Worm (Caenorhabditis elegans): ENCODE data around the gene miga-1.

Gene miga-1

DNA sequence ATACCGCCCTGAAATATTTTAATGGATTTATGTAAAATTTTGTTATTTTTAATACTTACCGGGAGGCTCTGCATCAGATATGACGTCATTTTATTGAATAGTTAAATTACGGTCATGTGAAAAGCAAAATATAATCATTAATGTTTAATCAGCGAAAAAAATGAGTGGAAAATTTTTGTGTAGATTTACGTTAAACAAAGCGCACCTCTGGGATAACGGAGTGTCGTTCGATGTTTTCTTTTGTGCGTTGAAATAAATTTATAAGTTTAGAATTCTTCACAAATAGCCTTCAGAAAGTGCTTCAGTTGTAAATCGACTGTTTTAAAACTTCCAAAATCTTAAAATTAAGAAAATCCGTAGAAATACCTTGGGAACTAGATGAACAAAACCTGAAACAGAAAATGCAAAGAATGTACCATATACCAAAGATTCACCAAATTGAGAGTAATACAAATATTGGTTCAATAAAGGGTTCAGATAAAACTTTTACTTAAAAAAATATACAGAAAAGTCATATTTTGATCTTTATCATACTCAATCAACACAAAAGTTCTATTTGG lies at the start of gene miga-1, which contains the start of gene K01D12.20:
miga-1 (minus strand) TSS at position 183 of the 560 bp plus-strand sequence.
K01D12.20 (minus strand) TSS at position 138 of the 560 bp plus-strand sequence.
- no peak for TF ChIP-seq unc-62 (GFP tag; optimal IDR thresholded peaks at IDR 0.05)

DNA sequence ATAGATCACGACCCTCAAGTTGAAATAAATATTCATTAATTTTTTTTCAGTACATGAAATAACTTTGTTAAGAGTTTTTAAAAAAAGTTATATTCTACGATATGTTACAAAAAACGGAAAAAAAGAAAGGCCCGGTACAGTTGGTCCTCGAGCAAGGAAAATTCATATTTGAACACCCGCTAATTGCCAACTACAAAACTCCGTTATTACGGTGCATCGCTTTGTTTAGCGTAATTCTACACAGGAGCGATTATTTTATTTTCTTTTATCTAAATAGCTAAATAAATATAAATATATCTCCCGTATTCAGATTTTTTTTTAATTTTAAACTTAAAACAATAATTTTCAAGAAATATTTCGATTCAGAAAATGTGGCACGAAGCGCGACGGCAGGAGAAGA lies 49.8 kb upstream of the miga-1 start, which contains the start of gene F28C1.1:
F28C1.1 (plus strand) TSS at position 365 of the 400 bp plus-strand sequence.
- no peak for TF ChIP-seq unc-62 (GFP tag; optimal IDR thresholded peaks at IDR 0.05)

DNA sequence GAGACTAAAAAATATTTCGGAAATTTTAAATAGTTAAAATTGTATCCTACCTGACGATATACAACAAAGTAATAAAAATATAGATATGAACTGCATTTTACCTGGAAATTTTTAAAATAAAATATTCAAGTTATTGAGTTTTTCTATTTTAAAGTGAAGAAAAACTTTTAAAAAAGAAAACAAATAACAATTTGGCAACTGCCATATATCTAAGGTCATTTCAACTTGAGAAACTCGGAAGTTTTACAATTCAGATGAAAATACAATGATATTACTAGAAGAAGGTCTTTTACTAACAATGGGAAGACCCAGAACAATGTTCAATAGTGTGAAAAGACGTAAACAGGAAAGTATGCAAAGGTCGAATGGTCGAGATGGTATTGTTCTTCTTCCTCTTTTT lies 49.2 kb upstream of the miga-1 start, which contains the start of gene C54D10.10:
C54D10.10 (minus strand) TSS at position 101 of the 400 bp plus-strand sequence.
- no peak for TF ChIP-seq unc-62 (GFP tag; optimal IDR thresholded peaks at IDR 0.05)

DNA sequence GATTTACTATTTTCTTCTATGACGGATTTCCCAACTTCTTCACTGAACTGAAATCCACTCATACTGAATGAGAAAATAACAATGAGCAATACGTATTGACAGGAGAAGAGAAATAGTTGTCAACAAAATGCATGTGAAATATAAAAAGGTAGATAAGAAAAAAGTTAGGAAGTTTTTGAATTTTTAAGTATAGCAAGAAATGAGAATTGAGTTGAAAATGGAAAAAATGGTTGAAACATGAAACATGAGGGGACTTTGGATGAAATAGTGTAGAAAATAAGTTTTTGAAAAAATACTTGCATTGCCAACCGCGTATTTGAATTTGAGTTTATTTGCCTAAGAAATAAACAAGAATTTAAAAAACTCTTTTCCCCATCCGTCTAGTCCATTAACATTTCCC lies 46.2 kb upstream of the miga-1 start, which contains the start of the genes pals-38 and C54D10.9:
pals-38 (minus strand) TSS at position 101 of the 400 bp plus-strand sequence.
C54D10.9 (plus strand) TSS at position 259 of the 400 bp plus-strand sequence.
- no peak for TF ChIP-seq unc-62 (GFP tag; optimal IDR thresholded peaks at IDR 0.05)

DNA sequence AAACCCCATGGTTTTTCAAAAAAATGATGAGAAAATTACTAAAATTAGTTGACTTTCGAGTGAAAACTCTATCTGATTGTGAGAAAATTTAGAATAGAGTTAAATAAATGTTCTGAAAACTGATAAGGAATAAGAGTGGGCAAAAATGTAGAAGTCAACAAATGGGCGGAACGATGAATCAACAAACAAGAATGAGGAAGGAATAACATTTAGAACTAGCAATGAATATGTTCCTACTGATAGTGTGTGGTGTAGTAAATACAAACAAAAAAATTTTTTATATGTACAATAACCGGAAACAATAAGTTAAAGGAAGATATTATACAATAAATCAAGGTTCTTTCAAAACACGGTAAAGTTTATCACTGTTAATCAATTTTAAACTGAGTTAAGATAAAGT lies 43.1 kb upstream of the miga-1 start, which contains the start of gene pals-39:
pals-39 (minus strand) TSS at position 101 of the 400 bp plus-strand sequence.
- no peak for TF ChIP-seq unc-62 (GFP tag; optimal IDR thresholded peaks at IDR 0.05)

DNA sequence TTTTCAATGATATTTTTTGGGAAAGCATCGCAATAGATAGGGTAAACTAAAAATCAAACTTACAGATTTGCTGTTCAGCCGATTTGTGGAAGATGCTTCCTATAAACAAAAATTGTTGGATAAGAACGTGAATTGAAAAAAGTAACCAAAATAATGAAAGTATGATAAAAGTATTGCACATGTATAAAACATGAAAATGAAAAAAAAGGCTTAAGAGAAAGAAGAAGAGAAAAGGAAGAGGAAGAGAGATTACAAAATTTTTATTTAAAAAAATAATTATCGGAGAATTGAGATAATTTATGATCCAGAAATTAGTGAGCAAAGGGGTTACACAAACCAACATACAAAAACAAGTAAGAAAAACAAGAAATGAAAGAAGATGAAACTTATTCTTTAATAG lies 40.8 kb upstream of the miga-1 start, which contains the start of gene pals-37:
pals-37 (minus strand) TSS at position 101 of the 400 bp plus-strand sequence.
- no peak for TF ChIP-seq unc-62 (GFP tag; optimal IDR thresholded peaks at IDR 0.05)

DNA sequence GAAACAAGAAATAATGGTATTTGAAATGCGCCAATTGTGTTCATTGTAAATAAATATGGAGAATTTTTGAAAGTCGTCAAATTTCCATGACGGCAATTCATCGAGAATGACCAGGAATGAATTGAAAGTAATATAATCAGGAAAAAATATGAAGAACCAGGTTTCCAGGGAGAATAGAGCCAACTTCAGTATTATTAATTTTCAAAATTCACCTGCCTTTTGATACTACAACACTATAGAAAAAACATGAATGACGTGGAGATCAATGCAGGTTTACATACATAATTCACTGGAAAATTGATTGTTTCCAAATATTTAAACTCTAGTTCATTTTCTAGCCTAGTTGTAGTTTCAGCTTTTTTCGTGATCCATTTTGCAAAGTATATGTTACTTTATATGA lies 33.1 kb upstream of the miga-1 start, which contains the start of gene srh-25:
srh-25 (minus strand) TSS at position 101 of the 400 bp plus-strand sequence.
- no peak for TF ChIP-seq unc-62 (GFP tag; optimal IDR thresholded peaks at IDR 0.05)

DNA sequence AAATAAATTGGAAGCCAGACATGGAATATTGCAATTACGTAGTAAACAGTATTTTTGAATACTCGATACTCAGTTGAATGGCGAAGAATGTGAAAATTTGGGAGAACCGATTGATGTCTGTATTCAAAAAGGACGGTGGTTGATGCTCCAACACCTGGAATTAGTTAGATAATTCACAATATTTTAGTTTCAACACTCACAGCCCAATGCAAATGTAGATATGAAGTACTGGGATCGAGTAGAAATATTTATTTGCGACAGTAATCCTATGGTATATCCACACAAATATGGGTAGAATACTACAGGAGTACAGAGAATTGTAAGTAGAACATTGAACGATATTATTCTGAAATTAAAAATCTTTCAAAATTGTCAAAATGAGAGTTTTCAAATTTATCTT lies 32.4 kb upstream of the miga-1 start:
- no peak for TF ChIP-seq unc-62 (GFP tag; optimal IDR thresholded peaks at IDR 0.05)

DNA sequence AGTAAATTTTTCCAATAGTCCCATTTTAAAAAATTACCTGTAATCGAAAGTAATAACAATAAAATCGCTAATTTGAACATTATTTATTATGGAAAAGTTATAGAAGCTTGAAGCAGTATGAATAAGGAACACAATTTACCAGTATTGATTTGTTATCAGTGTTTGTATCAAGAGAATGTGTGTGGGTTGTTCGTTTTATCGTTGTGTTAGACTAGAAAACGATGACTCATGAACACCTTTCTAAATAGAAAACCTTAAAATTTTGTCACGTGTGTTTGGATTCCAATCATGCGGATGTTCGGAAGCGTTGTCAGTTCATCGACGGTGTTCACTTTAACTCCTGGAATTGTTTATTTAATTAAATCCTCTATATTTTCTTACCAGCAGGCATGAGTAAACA lies 31.5 kb upstream of the miga-1 start, which contains the start of gene C54D10.13:
C54D10.13 (minus strand) TSS at position 179 of the 400 bp plus-strand sequence.
- no peak for TF ChIP-seq unc-62 (GFP tag; optimal IDR thresholded peaks at IDR 0.05)

DNA sequence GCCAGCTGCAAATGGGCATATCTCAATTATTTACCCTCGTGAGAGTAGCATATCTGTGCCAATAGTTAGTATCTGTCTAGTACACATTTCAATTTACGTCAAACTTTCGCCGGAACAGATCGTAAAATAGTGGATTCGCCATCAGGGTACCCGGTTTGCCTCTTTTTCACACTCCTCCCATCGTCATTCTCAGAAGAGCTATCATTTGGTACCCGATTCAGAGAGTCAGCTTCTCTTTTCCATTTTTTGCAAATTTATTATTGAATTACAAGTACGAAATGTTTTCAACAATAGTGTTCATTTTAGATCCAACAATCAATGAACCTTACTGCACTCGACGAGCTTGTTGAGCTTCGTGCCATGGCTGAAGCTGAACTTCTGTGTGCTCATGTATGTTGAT lies 28.4 kb upstream of the miga-1 start, which contains the start of gene C54D10.5:
C54D10.5 (plus strand) TSS at position 301 of the 400 bp plus-strand sequence.
- TF ChIP-seq unc-62 (GFP tag; optimal IDR thresholded peaks at IDR 0.05): no peak

DNA sequence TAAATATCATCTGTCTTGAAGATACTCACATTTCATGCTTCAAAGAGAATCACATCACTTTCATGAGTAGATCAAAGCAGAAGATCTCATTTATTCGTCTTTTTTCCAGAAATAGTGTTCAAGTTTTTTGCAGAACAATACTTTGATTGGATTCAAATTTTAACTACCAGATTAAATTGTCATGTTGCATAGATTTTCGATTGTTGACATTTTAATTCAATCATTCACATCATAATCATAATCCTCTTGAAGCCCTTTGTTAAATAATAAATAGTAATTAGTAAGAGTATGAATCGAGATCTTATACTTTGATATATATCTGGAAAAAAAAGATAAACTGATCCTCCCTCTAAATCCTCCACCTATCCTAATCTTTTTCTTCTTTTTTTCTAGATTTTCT lies 27.2 kb upstream of the miga-1 start:
- no peak for TF ChIP-seq unc-62 (GFP tag; optimal IDR thresholded peaks at IDR 0.05)

DNA sequence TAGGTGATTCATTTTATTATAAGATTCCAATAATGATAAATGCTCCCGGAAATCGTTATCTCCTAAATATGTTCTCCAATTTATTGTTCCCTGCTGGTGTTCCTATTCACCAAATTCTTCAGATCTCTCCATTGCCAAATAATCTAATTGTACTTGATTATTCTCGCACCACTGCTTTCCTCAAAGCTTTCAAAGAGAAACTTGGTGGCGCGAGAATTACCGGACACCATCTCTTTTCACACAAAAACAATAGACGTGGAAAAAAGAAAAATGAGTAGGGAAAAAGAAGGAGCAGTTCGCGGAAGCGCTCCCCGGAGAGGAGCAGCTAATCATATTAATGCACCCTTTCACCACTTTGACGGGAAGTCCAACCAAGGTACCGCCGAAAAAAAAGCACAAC lies 20.7 kb upstream of the miga-1 start:
- TF ChIP-seq unc-62 (GFP tag; optimal IDR thresholded peaks at IDR 0.05): no peak

DNA sequence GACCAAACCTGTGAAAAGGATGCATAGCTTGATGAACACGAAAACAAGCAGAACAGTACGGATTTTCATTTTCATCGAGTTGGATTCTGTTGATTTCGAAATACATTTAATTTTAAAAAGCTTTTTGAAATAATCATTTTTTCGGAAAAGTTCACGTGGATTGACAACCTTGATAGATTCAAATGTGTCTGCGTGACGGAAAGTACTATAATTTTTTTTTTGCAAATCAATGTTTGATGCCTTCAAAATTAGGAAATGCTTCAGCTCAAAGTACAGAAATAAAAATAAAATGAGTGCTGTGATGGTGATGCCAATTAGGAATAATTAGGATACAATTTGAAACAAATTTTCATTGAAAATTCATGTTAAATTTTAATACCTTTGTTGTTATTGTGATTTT lies 20.2 kb upstream of the miga-1 start, which contains the start of gene C54D10.4:
C54D10.4 (minus strand) TSS at position 101 of the 400 bp plus-strand sequence.
- TF ChIP-seq unc-62 (GFP tag; optimal IDR thresholded peaks at IDR 0.05): no peak

DNA sequence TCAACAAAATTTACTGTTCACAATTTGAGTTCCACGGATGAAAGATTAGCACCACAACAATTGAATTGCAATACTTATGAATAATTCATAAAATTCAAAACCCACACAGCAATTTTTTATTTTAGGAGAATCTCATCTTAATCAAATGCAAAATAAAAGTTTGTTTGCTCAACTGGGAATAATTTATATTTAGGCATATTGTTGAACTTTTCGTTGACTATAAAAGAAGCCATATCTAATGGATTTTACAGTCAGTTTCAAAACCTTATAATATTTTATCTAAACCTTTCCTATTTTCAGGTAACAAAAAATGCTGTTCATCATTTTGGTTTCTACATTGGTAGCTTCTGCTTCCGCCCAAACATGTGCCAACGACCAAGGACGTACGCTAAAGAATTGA lies 17.6 kb upstream of the miga-1 start, which contains the start of gene C54D10.3:
C54D10.3 (plus strand) TSS at position 301 of the 400 bp plus-strand sequence.
- no peak for TF ChIP-seq unc-62 (GFP tag; optimal IDR thresholded peaks at IDR 0.05)

DNA sequence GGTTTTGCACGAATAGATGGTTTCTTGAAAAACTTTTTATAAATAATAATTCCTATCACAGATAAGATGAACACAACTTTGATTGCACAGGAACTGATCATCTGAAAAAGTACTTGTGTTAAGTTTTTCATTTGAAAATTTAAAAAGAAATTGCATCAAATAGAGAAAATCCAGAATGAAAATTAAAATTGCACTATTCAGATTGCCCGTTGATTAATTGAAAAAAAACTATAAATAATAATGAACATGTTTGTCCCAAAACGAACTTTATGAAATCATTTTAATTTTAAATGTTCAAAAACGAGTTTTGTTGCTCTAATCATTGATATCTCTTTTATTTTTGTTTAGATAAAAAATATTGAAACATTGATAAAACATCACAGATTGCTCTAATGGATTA lies 16.6 kb upstream of the miga-1 start, which contains the start of gene cdr-3:
cdr-3 (minus strand) TSS at position 101 of the 400 bp plus-strand sequence.
- TF ChIP-seq unc-62 (GFP tag; optimal IDR thresholded peaks at IDR 0.05): no peak

DNA sequence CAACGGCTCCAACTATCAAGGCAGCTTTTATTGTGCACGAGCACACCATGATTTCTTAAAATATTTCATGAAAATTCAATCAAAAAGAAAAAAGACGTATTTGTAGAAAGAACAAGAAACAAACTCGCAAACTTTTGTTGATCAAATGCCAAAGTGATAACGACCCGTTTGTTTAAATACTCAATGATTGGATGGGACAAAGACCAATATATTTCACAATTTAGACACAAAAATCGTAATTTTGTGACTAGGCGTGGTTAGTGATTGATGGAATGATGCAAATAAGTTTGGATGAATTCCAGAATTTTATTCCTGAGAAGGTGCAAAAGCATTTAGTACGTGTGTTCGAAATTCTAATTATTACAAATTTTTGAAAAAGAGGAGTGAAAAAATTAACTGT lies 15.0 kb upstream of the miga-1 start, which contains the start of gene cdr-2:
cdr-2 (minus strand) TSS at position 54 of the 400 bp plus-strand sequence.
- TF ChIP-seq unc-62 (GFP tag; optimal IDR thresholded peaks at IDR 0.05): no peak

DNA sequence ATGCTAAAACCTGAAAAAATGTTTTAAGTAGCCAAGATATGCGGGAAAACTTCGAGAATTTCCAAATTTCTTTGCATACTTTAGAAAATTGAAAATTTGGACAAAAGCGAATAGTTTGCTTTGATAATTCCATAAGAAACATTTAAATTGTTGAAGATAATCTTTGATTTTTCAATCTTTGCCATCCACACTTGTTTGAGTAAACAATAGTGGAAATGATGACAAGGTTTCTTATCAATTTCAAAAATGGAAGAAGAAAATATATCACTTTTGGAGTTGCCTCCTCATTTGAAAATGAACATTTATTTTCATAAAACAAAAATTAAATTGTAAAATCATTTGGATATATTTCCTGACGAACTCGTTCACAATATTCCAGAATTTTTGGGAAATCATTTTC lies 13.7 kb upstream of the miga-1 start:
- no peak for TF ChIP-seq unc-62 (GFP tag; optimal IDR thresholded peaks at IDR 0.05)
